Worm (Caenorhabditis elegans) whole organism, L2 larva: ENCODE measurements around the gene flp-6.

Experiments
- aly-2 ChIP-seq: fragments of 150-350 bp; optimal IDR thresholded peaks from 2 replicates; lab custom pipeline; 2014; ENCODE audit warnings: missing biosample characterization, missing genetic modification characterization
- ceh-82 ChIP-seq: fragments of 150-350 bp; optimal IDR thresholded peaks from 2 replicates; lab custom pipeline; 2014; ENCODE audit warnings: missing biosample characterization, missing genetic modification characterization
- mdl-1 ChIP-seq, 2 experiments: fragments of 150-350 bp in 1 of 2; sonication (generic microtip) in 1 of 2; optimal IDR thresholded peaks; 2 replicates each; lab custom pipeline; 2017; ENCODE audit warnings: missing biosample characterization in 2 of 2, missing genetic modification characterization in 2 of 2
- unc-39 ChIP-seq: fragments of 150-350 bp; optimal IDR thresholded peaks from 2 replicates; lab custom pipeline; 2014; ENCODE audit warnings: missing biosample characterization, missing genetic modification characterization

- TF ChIP-seq mdl-1 (tag; optimal IDR thresholded peaks at IDR 0.05; lab: Kevin White, UChicago) (no peak), unc-39 (no peak), ceh-82 (tag; lab: Kevin White, UChicago) (no peak), aly-2 (no peak)
Measured at ce11 chrV:9442471-9442870, 29.3 kb upstream of the flp-6 start.
